Worm (Caenorhabditis elegans) whole organism, midembryonic: ENCODE measurements around the gene arp-11.

Experiments
- T22C8.4 ChIP-seq: fragments of 200-800 bp; sonication (Bioruptor generic); IDR thresholded peaks from 2 replicates; pipeline ENCODE4 v1.3.6; 2022; ENCODE audit warnings: missing genetic modification characterization, missing compliant biosample characterization
- cog-1 ChIP-seq: sonication (generic microtip); optimal IDR thresholded peaks from 2 replicates; lab custom pipeline; 2016; ENCODE audit warnings: missing genetic modification characterization, missing compliant biosample characterization
- flt-1 ChIP-seq: fragments of 200-800 bp; sonication (Bioruptor generic); IDR thresholded peaks from 2 replicates; pipeline ENCODE4 v1.3.6; 2022; ENCODE audit warnings: missing genetic modification characterization, missing compliant biosample characterization
- klf-2 ChIP-seq: fragments of 200-800 bp; sonication (Bioruptor generic); conservative IDR thresholded peaks from 2 replicates; pipeline ENCODE4 v1.3.6; 2022; ENCODE audit warnings: missing genetic modification reagents, missing genetic modification characterization, missing compliant biosample characterization
- med-1 ChIP-seq: sonication (generic microtip); optimal IDR thresholded peaks from 2 replicates; lab custom pipeline; 2017; ENCODE audit warnings: missing genetic modification characterization, mild to moderate bottlenecking, missing compliant biosample characterization, antibody characterized with exemption, missing genetic modification reagents; ENCODE audit not compliant: insufficient read depth
- ref-1 ChIP-seq: fragments of 200-800 bp; sonication (Bioruptor generic); conservative IDR thresholded peaks from 2 replicates; pipeline ENCODE4 v1.3.6; 2022; ENCODE audit warnings: missing genetic modification reagents, missing genetic modification characterization, missing compliant biosample characterization
- tab-1 ChIP-seq: fragments of 200-800 bp; sonication (Bioruptor generic); IDR thresholded peaks from 2 replicates; pipeline ENCODE4 v1.3.6; 2022; ENCODE audit warnings: missing genetic modification characterization, missing compliant biosample characterization
- ztf-23 ChIP-seq: fragments of 200-800 bp; sonication (Bioruptor generic); IDR thresholded peaks from 2 replicates; pipeline ENCODE4 v1.3.6; 2022; ENCODE audit warnings: missing genetic modification reagents, missing genetic modification characterization, missing compliant biosample characterization
- ztf-29 ChIP-seq: fragments of 200-800 bp; sonication (Bioruptor generic); IDR thresholded peaks from 2 replicates; pipeline ENCODE4 v1.3.6; 2022; ENCODE audit warnings: missing genetic modification reagents, missing genetic modification characterization, missing compliant biosample characterization

The arp-11 gene

ce11 chrIV:7914991-7915390 is 12.9 kb upstream of the arp-11 start, which contains the start of gene C49H3.4:
Gene C49H3.4, plus strand, starts transcription at chrIV:7915291.
- no peak for TF ChIP-seq tab-1
- no peak for TF ChIP-seq flt-1 (GFP tag; lab: Robert Waterston, UW)
- no peak for TF ChIP-seq ref-1 (GFP tag; lab: Robert Waterston, UW)
- TF ChIP-seq ztf-23 (GFP tag; lab: Robert Waterston, UW), result no peak
- no peak for TF ChIP-seq med-1 (GFP tag; lab: Kevin White, UChicago)
- no peak for TF ChIP-seq cog-1
- no peak for TF ChIP-seq T22C8.4
- no peak for TF ChIP-seq ztf-29 (GFP tag; lab: Robert Waterston, UW)
- TF ChIP-seq klf-2 (GFP tag; lab: Robert Waterston, UW), result no peak

ce11 chrIV:7910197-7910735 is 8.2 kb upstream of the arp-11 start, which contains the start of the genes npp-27 and ntl-4:
Gene npp-27, minus strand, starts transcription at chrIV:7910247.
Gene ntl-4, plus strand, starts transcription at chrIV:7910575.
- TF ChIP-seq cog-1 (no peak), T22C8.4 (peak; percentile 54; the same call in 1 of the 2 replicates)

- TF ChIP-seq med-1 (GFP tag; lab: Kevin White, UChicago) (no peak), klf-2 (GFP tag; lab: Robert Waterston, UW) (no peak), ztf-29 (GFP tag; lab: Robert Waterston, UW) (no peak), ztf-23 (GFP tag; lab: Robert Waterston, UW) (no peak), ref-1 (GFP tag; lab: Robert Waterston, UW) (no peak), flt-1 (GFP tag; lab: Robert Waterston, UW) (peak; percentile 47; the same call in 1 of the 2 replicates), tab-1 (no peak)
Measured at ce11 chrIV:7909455-7910141, 7.5 kb upstream of the arp-11 start.

- TF ChIP-seq T22C8.4 (no peak), ztf-23 (GFP tag; lab: Robert Waterston, UW) (no peak), ref-1 (GFP tag; lab: Robert Waterston, UW) (no peak), klf-2 (GFP tag; lab: Robert Waterston, UW) (no peak), med-1 (GFP tag; lab: Kevin White, UChicago) (no peak), tab-1 (no peak), ztf-29 (GFP tag; lab: Robert Waterston, UW) (no peak), flt-1 (GFP tag; lab: Robert Waterston, UW) (no peak), cog-1 (no peak)
Measured at ce11 chrIV:7906643-7907042, 4.6 kb upstream of the arp-11 start.

ce11 chrIV:7903359-7903758 is 1.3 kb upstream of the arp-11 start, which contains the start of gene C49H3.6:
Gene C49H3.6, plus strand, starts transcription at chrIV:7903738.
- TF ChIP-seq tab-1 (no peak), cog-1 (peak; percentile 29), med-1 (GFP tag; lab: Kevin White, UChicago) (no peak), ztf-23 (GFP tag; lab: Robert Waterston, UW) (no peak), klf-2 (GFP tag; lab: Robert Waterston, UW) (no peak)

- TF ChIP-seq tab-1, result no peak
- TF ChIP-seq flt-1 (GFP tag; lab: Robert Waterston, UW), result no peak
- TF ChIP-seq ztf-23 (GFP tag; lab: Robert Waterston, UW), result no peak
- no peak for TF ChIP-seq ref-1 (GFP tag; lab: Robert Waterston, UW)
- TF ChIP-seq T22C8.4, result no peak
- no peak for TF ChIP-seq ztf-29 (GFP tag; lab: Robert Waterston, UW)
Measured at ce11 chrIV:7898489-7898888, 3.6 kb downstream of the arp-11 start.

- no peak for TF ChIP-seq ztf-29 (GFP tag; lab: Robert Waterston, UW)
- no peak for TF ChIP-seq flt-1 (GFP tag; lab: Robert Waterston, UW)
- TF ChIP-seq ref-1 (GFP tag; lab: Robert Waterston, UW), result no peak
- TF ChIP-seq tab-1, result no peak
- TF ChIP-seq ztf-23 (GFP tag; lab: Robert Waterston, UW), result no peak
- TF ChIP-seq T22C8.4, result no peak
- no peak for TF ChIP-seq med-1 (GFP tag; lab: Kevin White, UChicago)
- TF ChIP-seq cog-1, result no peak
- TF ChIP-seq klf-2 (GFP tag; lab: Robert Waterston, UW), result no peak
Measured at ce11 chrIV:7897953-7898352, 4.1 kb downstream of the arp-11 start.

- TF ChIP-seq klf-2 (GFP tag; lab: Robert Waterston, UW) (no peak), ztf-23 (GFP tag; lab: Robert Waterston, UW) (no peak), tab-1 (no peak), T22C8.4 (no peak), med-1 (GFP tag; lab: Kevin White, UChicago) (no peak), ref-1 (GFP tag; lab: Robert Waterston, UW) (no peak), ztf-29 (GFP tag; lab: Robert Waterston, UW) (no peak)
Measured at ce11 chrIV:7897443-7897842, 4.6 kb downstream of the arp-11 start, which contains the start of gene ilys-4. Gene ilys-4, minus strand, starts transcription at chrIV:7897543.

ce11 chrIV:7881726-7882125 is 20.3 kb downstream of the arp-11 start, which contains the start of gene atic-1:
Gene atic-1, plus strand, starts transcription at chrIV:7882026.
- TF ChIP-seq med-1 (GFP tag; lab: Kevin White, UChicago), result no peak
- no peak for TF ChIP-seq klf-2 (GFP tag; lab: Robert Waterston, UW)
- no peak for TF ChIP-seq tab-1
- TF ChIP-seq T22C8.4, result no peak
- TF ChIP-seq flt-1 (GFP tag; lab: Robert Waterston, UW), result no peak
- no peak for TF ChIP-seq ref-1 (GFP tag; lab: Robert Waterston, UW)
- no peak for TF ChIP-seq ztf-29 (GFP tag; lab: Robert Waterston, UW)
- no peak for TF ChIP-seq ztf-23 (GFP tag; lab: Robert Waterston, UW)
- no peak for TF ChIP-seq cog-1
